Fruit fly (Drosophila melanogaster) whole organism: ENCODE results near the gene Pdfr.

Experiments
- CG8478 ChIP-seq: fragments of >200 bp; optimal IDR thresholded peaks from 2 replicates; lab custom pipeline; 2018; ENCODE audit warnings: inconsistent platforms
- Dll ChIP-seq: fragments of >200 bp; optimal IDR thresholded peaks from 2 replicates; lab custom pipeline; 2017
- psq ChIP-seq: fragments of >200 bp; optimal IDR thresholded peaks from 2 replicates; lab custom pipeline; 2017
- usp ChIP-seq: fragments of >200 bp; optimal IDR thresholded peaks from 2 replicates; lab custom pipeline; 2017; ENCODE audit warnings: missing biosample characterization, missing genetic modification characterization, mixed read lengths

dm6 chrX:2580319-2581008 is 28.5 kb downstream of the Pdfr start, which contains the start of the genes Vha36-3 and AANATL7:
- TF ChIP-seq usp (GFP tag; lab: Kevin White, UChicago) (no peak), psq (lab: Kevin White, UChicago) (no peak), Dll (lab: Kevin White, UChicago) (no peak), CG8478 (no peak)
